Worm (Caenorhabditis elegans) whole organism, early embryonic: ENCODE measurements around the gene M03F8.1.

ENCODE experiments used
- B0310.2 ChIP-seq: sonication (generic microtip); optimal IDR thresholded peaks from 2 replicates; lab custom pipeline; 2016; ENCODE audit warnings: mild to moderate bottlenecking, missing genetic modification characterization, missing compliant biosample characterization
- F13C5.2 ChIP-seq: sonication (generic microtip); optimal IDR thresholded peaks from 2 replicates; lab custom pipeline; 2017; ENCODE audit warnings: mild to moderate bottlenecking, missing genetic modification characterization, inconsistent platforms, missing compliant biosample characterization
- aly-1 ChIP-seq: sonication (generic microtip); optimal IDR thresholded peaks from 2 replicates; lab custom pipeline; 2016; ENCODE audit warnings: missing genetic modification characterization, missing compliant biosample characterization
- ama-1 ChIP-seq: fragments of 150-350 bp; optimal IDR thresholded peaks from 2 replicates; lab custom pipeline; 2014
- ceh-13 ChIP-seq: fragments of 200-800 bp; sonication (Bioruptor generic); optimal IDR thresholded peaks from 2 replicates; lab custom pipeline; 2018; ENCODE audit warnings: mild to moderate bottlenecking, missing genetic modification characterization, missing compliant biosample characterization
- ceh-36 ChIP-seq: sonication (generic microtip); optimal IDR thresholded peaks from 2 replicates; lab custom pipeline; 2016; ENCODE audit warnings: missing genetic modification characterization, inconsistent platforms, missing compliant biosample characterization
- ets-7 ChIP-seq: sonication (generic microtip); optimal IDR thresholded peaks from 2 replicates; lab custom pipeline; 2016; ENCODE audit warnings: missing genotype, missing genetic modification characterization, missing compliant biosample characterization
- flt-1 ChIP-seq: fragments of 200-800 bp; sonication (Bioruptor generic); IDR thresholded peaks from 2 replicates; pipeline ENCODE4 v1.3.6; 2022; ENCODE audit warnings: missing genetic modification characterization, missing compliant biosample characterization
- hmbx-1 ChIP-seq: sonication (generic microtip); optimal IDR thresholded peaks from 2 replicates; lab custom pipeline; 2016; ENCODE audit warnings: mild to moderate bottlenecking, missing genetic modification characterization, missing compliant biosample characterization
- hmg-4 ChIP-seq: fragments of 200-800 bp; sonication (Bioruptor generic); optimal IDR thresholded peaks from 2 replicates; lab custom pipeline; 2018; ENCODE audit warnings: mild to moderate bottlenecking, missing genetic modification characterization, missing compliant biosample characterization
- hnd-1 ChIP-seq: sonication (generic microtip); optimal IDR thresholded peaks from 2 replicates; lab custom pipeline; 2016; ENCODE audit warnings: missing genetic modification characterization, missing compliant biosample characterization
- pes-1 ChIP-seq: fragments of 200-800 bp; sonication (Bioruptor generic); IDR thresholded peaks from 2 replicates; pipeline ENCODE4 v1.3.6; 2022; ENCODE audit warnings: missing genetic modification reagents, missing genetic modification characterization, missing compliant biosample characterization
- scrt-1 ChIP-seq: fragments of 200-800 bp; sonication (Bioruptor generic); IDR thresholded peaks from 2 replicates; pipeline ENCODE4 v1.3.6; 2022; ENCODE audit warnings: missing genetic modification characterization, missing compliant biosample characterization
- sea-1 ChIP-seq: fragments of 200-800 bp; sonication (Bioruptor generic); conservative IDR thresholded peaks from 2 replicates; pipeline ENCODE4 v1.3.6; 2022; ENCODE audit warnings: missing genetic modification characterization, missing compliant biosample characterization
- tbx-11 ChIP-seq: fragments of 200-800 bp; sonication (Bioruptor generic); IDR thresholded peaks from 2 replicates; pipeline ENCODE4 v1.3.6; 2022; ENCODE audit warnings: missing genetic modification characterization, missing compliant biosample characterization
- tbx-37 ChIP-seq: fragments of 200-800 bp; sonication (Bioruptor generic); conservative IDR thresholded peaks from 2 replicates; pipeline ENCODE4 v1.3.6; 2022; ENCODE audit warnings: missing genetic modification reagents, missing genetic modification characterization, missing compliant biosample characterization
- tra-4 ChIP-seq: sonication (generic microtip); optimal IDR thresholded peaks from 2 replicates; lab custom pipeline; 2017; ENCODE audit warnings: missing genetic modification characterization, missing compliant biosample characterization

M03F8.1 gene

ce11 chrV:5921761-5922160 lies 29.5 kb upstream of the M03F8.1 start:
- TF ChIP-seq tbx-11 (GFP tag; lab: Robert Waterston, UW): no peak
- TF ChIP-seq hnd-1: no peak
- no peak for TF ChIP-seq ama-1 (lab: Kevin White, UChicago)
- TF ChIP-seq ceh-13 (GFP tag; lab: Kevin White, UChicago): no peak
- TF ChIP-seq flt-1 (GFP tag; lab: Robert Waterston, UW): no peak
- TF ChIP-seq hmg-4 (GFP tag; lab: Kevin White, UChicago): no peak
- no peak for TF ChIP-seq tra-4 (tag; lab: Kevin White, UChicago)
- no peak for TF ChIP-seq tbx-37
- no peak for TF ChIP-seq aly-1 (tag; lab: Kevin White, UChicago)
- no peak for TF ChIP-seq ets-7 (tag; lab: Kevin White, UChicago)
- TF ChIP-seq scrt-1 (GFP tag; lab: Robert Waterston, UW): no peak

DNA sequence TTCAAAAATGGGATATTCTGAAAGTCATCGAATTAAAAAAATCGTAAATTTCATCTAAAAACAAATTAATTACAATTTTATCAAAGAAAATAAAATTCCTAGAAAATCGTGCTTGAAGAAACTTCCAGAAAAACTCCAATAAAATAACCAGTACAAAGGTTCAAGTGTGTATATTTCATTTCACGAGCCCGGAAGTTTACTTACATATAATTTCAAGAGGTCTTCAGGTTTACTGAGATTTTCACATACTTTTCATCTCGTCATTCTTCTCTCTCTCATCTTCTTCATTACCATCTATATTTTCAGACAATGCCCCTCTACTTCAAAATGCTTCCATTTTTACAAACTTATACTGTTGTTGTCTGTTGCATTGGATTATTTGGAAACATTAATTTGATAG lies 29.0 kb upstream of the M03F8.1 start, which contains the start of gene srsx-18:
srsx-18 (plus strand) TSS at position 301 of the 400 bp plus-strand sequence.
- TF ChIP-seq tbx-37 (no peak), B0310.2 (tag; lab: Kevin White, UChicago) (no peak), hmg-4 (GFP tag; lab: Kevin White, UChicago) (no peak), sea-1 (no peak), pes-1 (GFP tag; lab: Robert Waterston, UW) (no peak), ceh-13 (GFP tag; lab: Kevin White, UChicago) (no peak), ceh-36 (tag; lab: Kevin White, UChicago) (no peak), tbx-11 (GFP tag; lab: Robert Waterston, UW) (no peak)

DNA sequence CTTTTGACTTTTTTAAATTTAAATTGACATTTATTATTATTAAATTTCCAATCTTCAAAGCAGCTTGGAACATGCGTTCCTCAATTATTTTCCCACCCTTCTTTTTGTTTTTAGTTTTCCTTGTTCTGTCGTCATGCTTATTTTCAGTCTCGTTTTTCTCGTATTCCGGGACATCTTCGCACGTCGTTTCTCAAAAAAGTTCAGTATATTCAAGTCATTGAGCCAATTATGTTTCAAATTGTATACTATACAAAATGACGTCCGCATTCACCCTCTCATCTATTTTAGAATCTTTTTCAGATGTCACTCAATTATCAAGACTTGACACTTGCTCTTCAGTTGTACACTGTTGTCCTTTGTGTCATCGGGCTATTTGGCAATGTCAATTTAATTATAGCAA lies 23.9 kb upstream of the M03F8.1 start, which contains the start of gene srsx-17:
srsx-17 (plus strand) TSS at position 301 of the 400 bp plus-strand sequence.
- TF ChIP-seq hmg-4 (GFP tag; lab: Kevin White, UChicago) (no peak), hnd-1 (no peak), aly-1 (tag; lab: Kevin White, UChicago) (no peak), sea-1 (no peak), scrt-1 (GFP tag; lab: Robert Waterston, UW) (no peak)

ce11 chrV:5928006-5928405 lies 23.2 kb upstream of the M03F8.1 start:
- TF ChIP-seq hnd-1: no peak
- TF ChIP-seq tbx-37: no peak
- TF ChIP-seq scrt-1 (GFP tag; lab: Robert Waterston, UW): no peak
- TF ChIP-seq sea-1: no peak
- TF ChIP-seq aly-1 (tag; lab: Kevin White, UChicago): no peak
- no peak for TF ChIP-seq hmg-4 (GFP tag; lab: Kevin White, UChicago)
- TF ChIP-seq tra-4 (tag; lab: Kevin White, UChicago): no peak
- TF ChIP-seq B0310.2 (tag; lab: Kevin White, UChicago): no peak
- no peak for TF ChIP-seq flt-1 (GFP tag; lab: Robert Waterston, UW)
- TF ChIP-seq F13C5.2 (tag; lab: Kevin White, UChicago): no peak
- no peak for TF ChIP-seq tbx-11 (GFP tag; lab: Robert Waterston, UW)
- no peak for TF ChIP-seq ets-7 (tag; lab: Kevin White, UChicago)

DNA sequence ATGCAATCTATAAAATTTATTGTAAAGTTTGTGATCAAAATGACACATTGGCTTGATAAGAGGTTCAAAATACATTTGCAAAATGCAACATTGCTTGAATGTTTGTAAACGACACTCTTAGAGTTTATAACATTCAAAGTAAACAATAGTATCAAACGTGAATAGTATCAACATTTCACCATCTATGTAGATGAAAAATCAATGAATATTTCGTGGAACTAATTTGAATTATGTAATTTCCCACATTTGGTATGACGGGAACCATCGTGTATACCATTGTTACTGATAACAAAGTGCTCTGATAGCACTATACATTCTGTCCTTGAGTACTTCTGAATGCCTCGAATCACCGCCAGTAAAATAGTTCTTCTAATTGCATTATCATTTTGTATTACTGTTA lies 20.6 kb upstream of the M03F8.1 start, which contains the start of gene galt-1:
galt-1 (plus strand) TSS at position 318 of the 400 bp plus-strand sequence.
- TF ChIP-seq B0310.2 (tag; lab: Kevin White, UChicago): no peak
- TF ChIP-seq tra-4 (tag; lab: Kevin White, UChicago): no peak
- no peak for TF ChIP-seq flt-1 (GFP tag; lab: Robert Waterston, UW)
- TF ChIP-seq sea-1: no peak
- TF ChIP-seq scrt-1 (GFP tag; lab: Robert Waterston, UW): no peak
- TF ChIP-seq hmg-4 (GFP tag; lab: Kevin White, UChicago): no peak
- TF ChIP-seq F13C5.2 (tag; lab: Kevin White, UChicago): no peak
- no peak for TF ChIP-seq hnd-1
- TF ChIP-seq tbx-37: no peak
- TF ChIP-seq ets-7 (tag; lab: Kevin White, UChicago): no peak
- TF ChIP-seq ceh-13 (GFP tag; lab: Kevin White, UChicago): no peak
- no peak for TF ChIP-seq ceh-36 (tag; lab: Kevin White, UChicago)
- TF ChIP-seq ama-1 (lab: Kevin White, UChicago): no peak
- TF ChIP-seq aly-1 (tag; lab: Kevin White, UChicago): no peak
- TF ChIP-seq pes-1 (GFP tag; lab: Robert Waterston, UW): no peak
- TF ChIP-seq hmbx-1 (tag; lab: Kevin White, UChicago): no peak
- no peak for TF ChIP-seq tbx-11 (GFP tag; lab: Robert Waterston, UW)

DNA sequence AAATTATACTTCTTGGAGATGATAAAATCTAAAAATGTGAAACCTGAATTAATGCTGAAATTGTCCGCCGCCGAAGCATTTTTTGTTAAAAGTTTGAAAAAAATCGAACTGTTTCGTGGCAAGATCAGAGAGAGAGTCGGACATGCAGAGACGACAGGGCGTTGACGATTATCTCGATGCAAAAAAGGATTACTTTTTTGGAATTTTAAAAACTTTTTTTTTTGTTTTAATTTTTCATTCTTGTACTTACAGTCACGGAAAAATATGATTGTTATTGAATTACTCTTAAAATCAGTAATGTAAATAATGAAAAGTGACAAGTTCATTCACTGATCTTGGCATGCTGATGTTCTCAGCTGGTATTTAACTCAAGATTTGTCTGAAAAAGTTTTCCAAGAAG lies 14.5 kb upstream of the M03F8.1 start, which contains the start of the genes M03F8.5 and M03F8.7:
M03F8.5 (minus strand) TSS at position 101 of the 400 bp plus-strand sequence.
M03F8.7 (plus strand) TSS at position 249 of the 400 bp plus-strand sequence.
- TF ChIP-seq aly-1 (tag; lab: Kevin White, UChicago) (no peak), F13C5.2 (tag; lab: Kevin White, UChicago) (no peak), hnd-1 (no peak), flt-1 (GFP tag; lab: Robert Waterston, UW) (no peak), scrt-1 (GFP tag; lab: Robert Waterston, UW) (no peak), B0310.2 (tag; lab: Kevin White, UChicago) (no peak), ets-7 (tag; lab: Kevin White, UChicago) (no peak), sea-1 (no peak), tra-4 (tag; lab: Kevin White, UChicago) (no peak), pes-1 (GFP tag; lab: Robert Waterston, UW) (no peak), ama-1 (lab: Kevin White, UChicago) (no peak), hmg-4 (GFP tag; lab: Kevin White, UChicago) (no peak), tbx-11 (GFP tag; lab: Robert Waterston, UW) (no peak), tbx-37 (no peak), ceh-13 (GFP tag; lab: Kevin White, UChicago) (no peak), ceh-36 (tag; lab: Kevin White, UChicago) (no peak), hmbx-1 (tag; lab: Kevin White, UChicago) (no peak)

DNA sequence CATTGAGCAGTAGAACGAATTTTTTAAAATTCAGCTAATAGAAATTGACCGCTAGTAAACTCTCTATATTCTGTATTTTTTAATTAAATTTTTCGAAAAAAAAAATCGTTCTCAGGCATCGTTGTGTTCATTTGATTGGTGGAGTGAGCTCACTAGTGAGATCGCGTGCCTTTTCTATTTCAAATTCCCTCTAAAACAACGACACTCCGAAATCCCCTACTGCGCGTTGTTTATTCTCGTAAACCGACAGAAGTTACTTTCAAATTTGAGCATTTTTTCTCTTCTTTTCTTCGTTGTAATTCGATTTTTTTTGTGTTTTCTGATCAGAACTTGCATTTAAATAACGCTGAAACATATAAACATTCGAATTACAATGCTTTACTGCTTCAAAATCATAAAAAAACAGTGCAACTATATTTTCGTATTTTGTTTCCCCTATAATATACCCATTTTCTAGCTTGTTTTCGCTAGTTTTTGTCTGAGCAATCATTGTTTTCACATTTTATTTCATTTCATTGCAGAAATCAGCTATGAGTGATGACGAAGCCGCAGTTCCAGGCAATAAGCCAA lies 11.6 kb upstream of the M03F8.1 start, which contains the start of gene syf-3:
syf-3 (plus strand) TSS at position 520 of the 570 bp plus-strand sequence.
- no peak for TF ChIP-seq tbx-11 (GFP tag; lab: Robert Waterston, UW)
- no peak for TF ChIP-seq ama-1 (lab: Kevin White, UChicago)
- no peak for TF ChIP-seq scrt-1 (GFP tag; lab: Robert Waterston, UW)
- TF ChIP-seq hmbx-1 (tag; lab: Kevin White, UChicago): no peak
- no peak for TF ChIP-seq tra-4 (tag; lab: Kevin White, UChicago)
- TF ChIP-seq B0310.2 (tag; lab: Kevin White, UChicago): no peak
- TF ChIP-seq pes-1 (GFP tag; lab: Robert Waterston, UW): no peak
- no peak for TF ChIP-seq tbx-37
- no peak for TF ChIP-seq hmg-4 (GFP tag; lab: Kevin White, UChicago)
- TF ChIP-seq ceh-36 (tag; lab: Kevin White, UChicago): no peak
- no peak for TF ChIP-seq F13C5.2 (tag; lab: Kevin White, UChicago)
- TF ChIP-seq sea-1: no peak
- TF ChIP-seq hnd-1: no peak
- TF ChIP-seq aly-1 (tag; lab: Kevin White, UChicago): no peak
- no peak for TF ChIP-seq flt-1 (GFP tag; lab: Robert Waterston, UW)
- TF ChIP-seq ets-7 (tag; lab: Kevin White, UChicago): no peak
- no peak for TF ChIP-seq ceh-13 (GFP tag; lab: Kevin White, UChicago)
